Fruit fly (Drosophila melanogaster): Measurements from ENCODE around the gene promL.

Gene promL

DNA sequence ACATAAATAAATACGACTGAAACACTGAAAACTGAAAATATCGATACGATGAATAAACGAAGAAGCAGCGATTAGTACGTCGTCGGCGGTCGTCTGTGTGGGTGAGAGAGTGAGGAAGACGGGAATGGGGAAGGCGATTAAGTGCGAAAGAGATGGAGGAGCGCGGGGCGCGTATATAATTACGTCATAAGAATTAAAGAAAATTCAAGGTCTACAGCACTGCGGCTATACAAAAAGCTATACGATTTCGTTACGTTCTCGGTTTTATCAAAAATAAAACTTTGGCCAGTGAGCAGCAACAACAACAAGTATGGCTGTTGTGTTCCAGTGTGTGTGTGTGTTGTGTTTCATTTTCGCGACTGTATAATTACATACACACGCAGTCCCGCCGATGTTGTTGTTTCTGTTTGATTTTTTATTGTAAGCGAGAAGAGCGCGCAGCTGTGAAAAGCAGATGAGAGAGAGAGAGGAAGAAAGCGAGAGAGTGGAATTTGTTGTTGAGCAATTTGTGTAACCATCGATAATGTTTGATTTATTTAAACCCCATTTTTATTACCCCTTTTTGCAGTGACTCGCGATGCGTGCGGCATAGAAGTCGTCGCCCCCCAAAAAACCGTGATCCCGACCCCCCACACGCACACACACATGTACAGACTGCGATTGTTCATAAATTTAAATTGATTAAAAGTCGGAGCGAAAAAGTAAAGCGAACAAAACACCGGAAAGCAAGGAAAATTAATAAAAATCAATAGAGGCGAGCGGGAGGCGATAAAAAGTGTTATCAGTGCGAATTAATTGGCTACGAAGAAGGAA, 21.7 kb upstream of the promL start (continued):
- no peak for TF ChIP-seq CG15696 (tag; optimal IDR thresholded peaks at IDR 0.05)
- no peak for TF ChIP-seq CG11093 (GFP tag; IDR thresholded peaks at IDR 0.05)
- no peak for TF ChIP-seq CG2116 (GFP tag; optimal IDR thresholded peaks at IDR 0.05)
- 0 out of 3 replicates have a peak, but pooled peaks have one; percentile 32 for TF ChIP-seq zfh1 (GFP tag; IDR thresholded peaks at IDR 0.05)
- no peak for TF ChIP-seq CG16779 (GFP tag; IDR thresholded peaks at IDR 0.05)
- TF ChIP-seq ci (GFP tag; IDR thresholded peaks at IDR 0.05): 0 out of 3 replicates have a peak, but pooled peaks have one; percentile 12
- TF ChIP-seq CG7556 (GFP tag; optimal IDR thresholded peaks at IDR 0.05): no peak
- no peak for TF ChIP-seq sima (GFP tag; optimal IDR thresholded peaks at IDR 0.05)
- TF ChIP-seq Oaz (GFP tag; IDR thresholded peaks at IDR 0.05): no peak
- no peak for TF ChIP-seq fd102C (GFP tag; optimal IDR thresholded peaks at IDR 0.05)
- TF ChIP-seq ind (GFP tag; optimal IDR thresholded peaks at IDR 0.05): no peak
- no peak for TF ChIP-seq otp (GFP tag; IDR thresholded peaks at IDR 0.05)
- no peak for TF ChIP-seq az2 (GFP tag; optimal IDR thresholded peaks at IDR 0.05)
- TF ChIP-seq zen2 (GFP tag; IDR thresholded peaks at IDR 0.05; ENCODE audit: partially characterized antibody): no peak; the same call in 2 of the 3 replicates
- no peak for TF ChIP-seq CG12659 (GFP tag; optimal IDR thresholded peaks at IDR 0.05)
- 0 out of 3 replicates have a peak, but pooled peaks have one; percentile 39 for TF ChIP-seq row (GFP tag; IDR thresholded peaks at IDR 0.05)
- TF ChIP-seq Meics (GFP tag; optimal IDR thresholded peaks at IDR 0.05): peak; percentile 76
- no peak for TF ChIP-seq Abd-B (GFP tag; optimal IDR thresholded peaks at IDR 0.05)
- no peak for TF ChIP-seq phol (tag; optimal IDR thresholded peaks at IDR 0.05)
- TF ChIP-seq Spps (tag; optimal IDR thresholded peaks at IDR 0.05): no peak
- no peak for TF ChIP-seq CG13775 (GFP tag; optimal IDR thresholded peaks at IDR 0.05)
- no peak for TF ChIP-seq mam (GFP tag; optimal IDR thresholded peaks at IDR 0.05)
- TF ChIP-seq peb (GFP tag; IDR thresholded peaks at IDR 0.05): no peak
- TF ChIP-seq Dip3 (GFP tag; optimal IDR thresholded peaks at IDR 0.05): no peak
- TF ChIP-seq CG14965 (GFP tag; optimal IDR thresholded peaks at IDR 0.05; ENCODE audit: borderline replicate concordance): no peak
- TF ChIP-seq sr (GFP tag; IDR thresholded peaks at IDR 0.05): peak; percentile 86
- TF ChIP-seq eyg (GFP tag; optimal IDR thresholded peaks at IDR 0.05): peak; percentile 1
- TF ChIP-seq sc (optimal IDR thresholded peaks at IDR 0.05): no peak
- no peak for TF ChIP-seq sc (GFP tag; optimal IDR thresholded peaks at IDR 0.05)
- no peak for TF ChIP-seq disco-r (GFP tag; optimal IDR thresholded peaks at IDR 0.05)
- no peak for TF ChIP-seq CG7745 (tag; optimal IDR thresholded peaks at IDR 0.05)
- peak; percentile 51; the same call in 1 of the 2 replicates for TF ChIP-seq amos (GFP tag; IDR thresholded peaks at IDR 0.05; ENCODE audit: partially characterized antibody)
- TF ChIP-seq eve (GFP tag; optimal IDR thresholded peaks at IDR 0.05): no peak
- TF ChIP-seq esg (GFP tag; conservative IDR thresholded peaks at IDR 0.05): no peak
- TF ChIP-seq tio (GFP tag; optimal IDR thresholded peaks at IDR 0.05): no peak
- no peak for TF ChIP-seq CG18764 (GFP tag; optimal IDR thresholded peaks at IDR 0.05)
- no peak for TF ChIP-seq pho (GFP tag; optimal IDR thresholded peaks at IDR 0.05)
- TF ChIP-seq klu (GFP tag; IDR thresholded peaks at IDR 0.05): 0 out of 2 replicates have a peak, but pooled peaks have one; percentile 15
- TF ChIP-seq CG14014 (GFP tag; IDR thresholded peaks at IDR 0.05): no peak
- no peak for TF ChIP-seq MTF-1 (GFP tag; optimal IDR thresholded peaks at IDR 0.05; ENCODE audit: borderline replicate concordance)
- TF ChIP-seq TFAM (GFP tag; optimal IDR thresholded peaks at IDR 0.05): no peak
- TF ChIP-seq CG6683 (GFP tag; optimal IDR thresholded peaks at IDR 0.05): no peak
- TF ChIP-seq gcm (GFP tag; optimal IDR thresholded peaks at IDR 0.05): no peak
- TF ChIP-seq CG10147 (GFP tag; optimal IDR thresholded peaks at IDR 0.05): peak; percentile 19
- peak; percentile 65; the same call in 2 of the 3 replicates for TF ChIP-seq so (GFP tag; IDR thresholded peaks at IDR 0.05)
- peak; percentile 50 for TF ChIP-seq HmgZ (tag; optimal IDR thresholded peaks at IDR 0.05)
- TF ChIP-seq Kr (GFP tag; optimal IDR thresholded peaks at IDR 0.05): no peak
- TF ChIP-seq exex (tag; optimal IDR thresholded peaks at IDR 0.05): peak; percentile 85
- TF ChIP-seq lov (optimal IDR thresholded peaks at IDR 0.05): no peak
- no peak for TF ChIP-seq lov (GFP tag; IDR thresholded peaks at IDR 0.05)
